Worm (Caenorhabditis elegans) whole organism, L1 larva: Measurements from ENCODE around the gene mltn-10.

ENCODE experiments used
- aha-1 ChIP-seq: fragments of 150-350 bp; optimal IDR thresholded peaks from 2 replicates; lab custom pipeline; 2014; ENCODE audit warnings: missing biosample characterization, missing genetic modification characterization
- aly-2 ChIP-seq: fragments of 150-350 bp; optimal IDR thresholded peaks from 2 replicates; lab custom pipeline; 2014; ENCODE audit warnings: missing biosample characterization, missing genetic modification characterization
- ama-1 ChIP-seq: fragments of 150-350 bp; optimal IDR thresholded peaks from 2 replicates; lab custom pipeline; 2014
- ceh-63 ChIP-seq: fragments of 200-800 bp; sonication (Bioruptor generic); optimal IDR thresholded peaks from 2 replicates; lab custom pipeline; 2018; ENCODE audit warnings: mild to moderate bottlenecking, missing genetic modification characterization, missing compliant biosample characterization
- ceh-88 ChIP-seq: fragments of 200-800 bp; sonication (Bioruptor generic); IDR thresholded peaks from 2 replicates; pipeline ENCODE4 v1.3.6; 2022; ENCODE audit warnings: missing genetic modification characterization, missing compliant biosample characterization
- ceh-90 ChIP-seq: sonication (generic microtip); optimal IDR thresholded peaks from 2 replicates; lab custom pipeline; 2016; ENCODE audit warnings: missing genetic modification characterization, missing compliant biosample characterization
- ces-1 ChIP-seq: fragments of 150-350 bp; optimal IDR thresholded peaks from 2 replicates; lab custom pipeline; 2014; ENCODE audit warnings: missing biosample characterization, missing genetic modification reagents, missing genetic modification characterization
- dpl-1 ChIP-seq, 3 experiments: fragments of 150-350 bp in 2 of 3; sonication (generic microtip) in 1 of 3; optimal IDR thresholded peaks; 2 replicates each; lab custom pipeline; 2014 to 2017; ENCODE audit warnings: missing biosample characterization in 3 of 3, missing genetic modification characterization in 3 of 3, missing genetic modification reagents in 3 of 3
- dsc-1 ChIP-seq: sonication (generic microtip); optimal IDR thresholded peaks from 2 replicates; lab custom pipeline; 2016; ENCODE audit warnings: mild to moderate bottlenecking, missing genetic modification characterization, missing compliant biosample characterization
- efl-1 ChIP-seq, 4 experiments: fragments of 150-350 bp; optimal IDR thresholded peaks in 3 of 4; peaks in 1 of 4; 1 replicate in 1 of 4; 2 replicates in 3 of 4; lab custom pipeline; 2014; ENCODE audit warnings: missing biosample characterization in 2 of 4, missing genetic modification characterization in 2 of 4, missing genetic modification reagents in 2 of 4
- efl-3 ChIP-seq: fragments of 200-800 bp; sonication (Bioruptor generic); optimal IDR thresholded peaks from 2 replicates; lab custom pipeline; 2018; ENCODE audit warnings: mild to moderate bottlenecking, missing genetic modification characterization, missing compliant biosample characterization
- elt-2 ChIP-seq: sonication (generic microtip); optimal IDR thresholded peaks from 2 replicates; lab custom pipeline; 2016; ENCODE audit warnings: missing genetic modification characterization, mild to moderate bottlenecking, inconsistent platforms, missing compliant biosample characterization, missing genetic modification reagents
- ets-5 ChIP-seq: fragments of 200-800 bp; sonication (Bioruptor generic); IDR thresholded peaks from 2 replicates; pipeline ENCODE4 v1.3.6; 2022; ENCODE audit warnings: missing genetic modification characterization, missing compliant biosample characterization
- fkh-10 ChIP-seq: sonication (generic microtip); optimal IDR thresholded peaks from 2 replicates; lab custom pipeline; 2017; ENCODE audit warnings: missing biosample characterization, missing genetic modification reagents, missing genetic modification characterization
- fkh-4 ChIP-seq: sonication (generic microtip); optimal IDR thresholded peaks from 2 replicates; lab custom pipeline; 2016; ENCODE audit warnings: missing compliant biosample characterization, missing genetic modification characterization, borderline replicate concordance
- fkh-8 ChIP-seq: sonication (generic microtip); optimal IDR thresholded peaks from 2 replicates; lab custom pipeline; 2016; ENCODE audit warnings: mild to moderate bottlenecking, missing genetic modification characterization, missing compliant biosample characterization
- fos-1 ChIP-seq: fragments of 150-350 bp; optimal IDR thresholded peaks from 2 replicates; lab custom pipeline; 2014; ENCODE audit warnings: missing biosample characterization, missing genetic modification characterization
- grh-1 ChIP-seq: fragments of 200-800 bp; sonication (Bioruptor generic); IDR thresholded peaks from 2 replicates; pipeline ENCODE4 v1.3.6; 2022; ENCODE audit warnings: missing genetic modification reagents, missing genetic modification characterization, missing compliant biosample characterization
- hlh-17 ChIP-seq: fragments of 200-800 bp; sonication (Bioruptor generic); optimal IDR thresholded peaks from 2 replicates; lab custom pipeline; 2018; ENCODE audit warnings: missing genetic modification characterization, mild to moderate bottlenecking, missing compliant biosample characterization, moderate library complexity, borderline replicate concordance
- irx-1 ChIP-seq: sonication (generic microtip); optimal IDR thresholded peaks from 2 replicates; lab custom pipeline; 2016; ENCODE audit warnings: missing genetic modification characterization, missing compliant biosample characterization
- jun-1 ChIP-seq: fragments of 150-350 bp; optimal IDR thresholded peaks from 2 replicates; lab custom pipeline; 2014; ENCODE audit warnings: missing biosample characterization, missing genetic modification reagents, missing genetic modification characterization
- lin-13 ChIP-seq: fragments of 150-350 bp; optimal IDR thresholded peaks from 2 replicates; lab custom pipeline; 2014; ENCODE audit warnings: missing biosample characterization, missing genetic modification reagents, missing genetic modification characterization
- lin-14 ChIP-seq: fragments of 200-800 bp; sonication (Bioruptor generic); optimal IDR thresholded peaks from 2 replicates; lab custom pipeline; 2018; ENCODE audit warnings: mild to moderate bottlenecking, missing genetic modification characterization, moderate library complexity, missing compliant biosample characterization
- lin-39 ChIP-seq: fragments of 150-350 bp; optimal IDR thresholded peaks from 2 replicates; lab custom pipeline; 2014; ENCODE audit warnings: missing biosample characterization, missing genetic modification reagents, missing genetic modification characterization
- lir-3 ChIP-seq: sonication (generic microtip); optimal IDR thresholded peaks from 2 replicates; lab custom pipeline; 2016; ENCODE audit warnings: mild to moderate bottlenecking, missing genetic modification characterization, moderate library complexity, missing compliant biosample characterization; ENCODE audit not compliant: poor library complexity
- mep-1 ChIP-seq: fragments of 150-350 bp; optimal IDR thresholded peaks from 2 replicates; lab custom pipeline; 2014; ENCODE audit warnings: missing biosample characterization, missing genetic modification characterization
- nhr-11 ChIP-seq: fragments of 150-350 bp; optimal IDR thresholded peaks from 2 replicates; lab custom pipeline; 2014; ENCODE audit warnings: missing biosample characterization, missing genetic modification characterization
- nhr-12 ChIP-seq: sonication (generic microtip); optimal IDR thresholded peaks from 2 replicates; lab custom pipeline; 2017; ENCODE audit warnings: missing biosample characterization, missing genetic modification characterization
- nhr-19 ChIP-seq: fragments of 200-800 bp; sonication (Bioruptor generic); conservative IDR thresholded peaks from 2 replicates; pipeline ENCODE4 v1.3.6; 2022; ENCODE audit warnings: missing genetic modification characterization, missing compliant biosample characterization
- nhr-20 ChIP-seq: sonication (generic microtip); optimal IDR thresholded peaks from 2 replicates; lab custom pipeline; 2016; ENCODE audit warnings: mild to moderate bottlenecking, missing genetic modification characterization, missing compliant biosample characterization
- nhr-237 ChIP-seq: fragments of 150-350 bp; optimal IDR thresholded peaks from 2 replicates; lab custom pipeline; 2014; ENCODE audit warnings: missing biosample characterization, missing genetic modification characterization
- nhr-28 ChIP-seq: fragments of 150-350 bp; optimal IDR thresholded peaks from 2 replicates; lab custom pipeline; 2014; ENCODE audit warnings: missing biosample characterization, missing genetic modification characterization
- nhr-84 ChIP-seq: sonication (generic microtip); optimal IDR thresholded peaks from 2 replicates; lab custom pipeline; 2017; ENCODE audit warnings: missing biosample characterization, missing genetic modification characterization
- nhr-85 ChIP-seq: sonication (generic microtip); peaks from one replicate; lab custom pipeline; 2016; ENCODE audit warnings: missing genetic modification characterization, inconsistent platforms, missing compliant biosample characterization
- nhr-90 ChIP-seq: sonication (generic microtip); optimal IDR thresholded peaks from 2 replicates; lab custom pipeline; 2016; ENCODE audit warnings: mild to moderate bottlenecking, missing genetic modification characterization, missing compliant biosample characterization; ENCODE audit not compliant: poor library complexity
- pag-3 ChIP-seq: sonication (generic microtip); optimal IDR thresholded peaks from 2 replicates; lab custom pipeline; 2017; ENCODE audit warnings: missing genetic modification characterization, mild to moderate bottlenecking, missing compliant biosample characterization, antibody characterized with exemption, borderline replicate concordance; ENCODE audit not compliant: insufficient read depth
- pax-3 ChIP-seq: fragments of 200-800 bp; sonication (Bioruptor generic); optimal IDR thresholded peaks from 2 replicates; lab custom pipeline; 2018; ENCODE audit warnings: mild to moderate bottlenecking, missing genetic modification characterization, moderate library complexity, missing compliant biosample characterization
- pqm-1 ChIP-seq: sonication (generic microtip); optimal IDR thresholded peaks from 3 replicates; lab custom pipeline; 2017; ENCODE audit warnings: missing biosample characterization, missing genetic modification characterization
- skn-1 ChIP-seq: fragments of 150-350 bp; optimal IDR thresholded peaks from 2 replicates; lab custom pipeline; 2014; ENCODE audit warnings: missing biosample characterization, missing genetic modification characterization
- snpc-4 ChIP-seq: fragments of 150-350 bp; optimal IDR thresholded peaks from 2 replicates; lab custom pipeline; 2014; ENCODE audit warnings: missing biosample characterization, missing genetic modification characterization
- snu-23 ChIP-seq: sonication (generic microtip); optimal IDR thresholded peaks from 2 replicates; lab custom pipeline; 2016; ENCODE audit warnings: missing genetic modification characterization, missing compliant biosample characterization
- sox-4 ChIP-seq: sonication (generic microtip); optimal IDR thresholded peaks from 2 replicates; lab custom pipeline; 2016; ENCODE audit warnings: missing genetic modification characterization, missing compliant biosample characterization
- swsn-7 ChIP-seq: sonication (generic microtip); optimal IDR thresholded peaks from 2 replicates; lab custom pipeline; 2016; ENCODE audit warnings: missing genetic modification characterization, missing compliant biosample characterization
- tbx-2 ChIP-seq: sonication (generic microtip); optimal IDR thresholded peaks from 2 replicates; lab custom pipeline; 2016; ENCODE audit warnings: missing genetic modification characterization, missing compliant biosample characterization
- tlp-1 ChIP-seq: fragments of 150-350 bp; optimal IDR thresholded peaks from 2 replicates; lab custom pipeline; 2014; ENCODE audit warnings: missing biosample characterization, missing genetic modification characterization
- unc-130 ChIP-seq: fragments of 150-350 bp; optimal IDR thresholded peaks from 2 replicates; lab custom pipeline; 2017; ENCODE audit warnings: missing biosample characterization, missing genetic modification characterization, inconsistent platforms
- unc-30 ChIP-seq: sonication (generic microtip); optimal IDR thresholded peaks from 2 replicates; lab custom pipeline; 2017; ENCODE audit warnings: missing biosample characterization, missing genetic modification characterization
- unc-62 ChIP-seq: fragments of 150-350 bp; optimal IDR thresholded peaks from 2 replicates; lab custom pipeline; 2014; ENCODE audit warnings: missing biosample characterization, missing genetic modification reagents, missing genetic modification characterization
- unc-86 ChIP-seq: sonication (generic microtip); optimal IDR thresholded peaks from 2 replicates; lab custom pipeline; 2016; ENCODE audit warnings: missing genetic modification characterization, missing compliant biosample characterization
- unc-98 ChIP-seq: fragments of 200-800 bp; sonication (Bioruptor generic); IDR thresholded peaks from 2 replicates; pipeline ENCODE4 v1.3.6; 2022; ENCODE audit warnings: missing genetic modification characterization, missing compliant biosample characterization
- xbp-1 ChIP-seq: sonication (generic microtip); optimal IDR thresholded peaks from 2 replicates; lab custom pipeline; 2016; ENCODE audit warnings: missing genetic modification characterization, missing compliant biosample characterization
- zag-1 ChIP-seq: fragments of 150-350 bp; optimal IDR thresholded peaks from 2 replicates; lab custom pipeline; 2014; ENCODE audit warnings: missing biosample characterization, missing genetic modification characterization
- ztf-4 ChIP-seq: fragments of 150-350 bp; optimal IDR thresholded peaks from 2 replicates; lab custom pipeline; 2014; ENCODE audit warnings: missing biosample characterization, missing genetic modification characterization

The mltn-10 gene

DNA sequence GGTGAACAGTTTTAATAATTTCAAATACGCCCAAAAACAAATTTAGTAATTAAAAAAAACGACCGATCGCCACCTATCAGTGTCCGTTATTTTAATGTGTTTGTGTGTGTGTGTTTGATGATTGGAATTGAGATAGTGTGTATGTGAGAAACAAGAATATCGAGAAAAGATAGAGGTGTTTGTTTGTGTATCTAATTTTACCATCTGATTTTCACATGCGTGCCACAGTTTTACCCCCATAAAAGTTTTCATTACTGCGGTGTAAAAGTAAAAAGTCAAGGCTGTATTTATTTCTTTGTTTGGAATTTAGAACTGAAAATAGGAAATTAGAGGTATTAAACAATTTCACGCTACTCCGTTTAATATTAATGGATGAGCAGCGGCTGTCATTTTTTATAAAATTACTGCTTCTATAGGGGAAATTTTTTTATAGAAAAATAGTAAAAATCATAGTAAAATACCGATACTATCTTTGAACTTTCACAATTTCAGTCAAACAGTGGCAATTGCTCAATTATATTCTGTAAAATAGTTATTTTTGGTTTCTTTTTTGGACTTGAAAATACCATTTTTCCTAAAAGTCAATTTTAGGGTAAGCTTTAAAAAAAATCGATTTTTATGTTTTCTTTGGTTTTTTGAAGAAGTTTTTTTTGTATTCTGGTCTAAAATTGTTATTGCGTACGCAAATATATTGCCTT is 22.8 kb upstream of the mltn-10 start:
- TF ChIP-seq xbp-1 (no peak), unc-130 (no peak), efl-3 (GFP tag; lab: Kevin White, UChicago) (no peak), ztf-4 (no peak), nhr-11 (no peak), dsc-1 (tag; lab: Kevin White, UChicago) (no peak), efl-1 (optimal IDR thresholded peaks at IDR 0.05; lab: Kevin White, UChicago) (no peak), efl-1 (GFP tag; optimal IDR thresholded peaks at IDR 0.05 in 1 of 2; lab: Kevin White, UChicago) (no peak), fos-1 (tag; lab: Kevin White, UChicago) (no peak), zag-1 (tag; lab: Kevin White, UChicago) (no peak), pqm-1 (tag; lab: Kevin White, UChicago) (no peak), nhr-85 (peak; percentile 92), fkh-10 (GFP tag; lab: Kevin White, UChicago) (no peak), grh-1 (no peak), dpl-1 (GFP tag; optimal IDR thresholded peaks at IDR 0.05; lab: Kevin White, UChicago) (no peak), lin-14 (GFP tag; lab: Kevin White, UChicago) (peak; percentile 69), lin-13 (GFP tag; lab: Kevin White, UChicago) (no peak), elt-2 (tag; lab: Kevin White, UChicago) (peak; percentile 7), unc-62 (no peak), unc-98 (no peak), skn-1 (no peak), tlp-1 (no peak), pax-3 (tag; lab: Kevin White, UChicago) (no peak), ceh-63 (no peak), hlh-17 (GFP tag; lab: Kevin White, UChicago) (no peak), nhr-12 (tag; lab: Kevin White, UChicago) (no peak), unc-30 (no peak), tbx-2 (tag; lab: Kevin White, UChicago) (no peak), sox-4 (tag; lab: Kevin White, UChicago) (no peak), swsn-7 (no peak), snu-23 (GFP tag; lab: Kevin White, UChicago) (peak; percentile 59), aha-1 (no peak), lir-3 (tag; lab: Kevin White, UChicago) (no peak), snpc-4 (no peak), nhr-237 (tag; lab: Kevin White, UChicago) (no peak), pag-3 (no peak), ets-5 (GFP tag; lab: Robert Waterston, UW) (no peak), nhr-28 (tag; lab: Kevin White, UChicago) (no peak), mep-1 (tag; lab: Kevin White, UChicago) (peak; percentile 31), nhr-84 (tag; lab: Kevin White, UChicago) (no peak), unc-86 (tag; lab: Kevin White, UChicago) (no peak), lin-39 (tag; lab: Kevin White, UChicago) (no peak), fkh-8 (no peak), aly-2 (tag; lab: Kevin White, UChicago) (no peak), ces-1 (GFP tag; lab: Kevin White, UChicago) (no peak), ceh-90 (tag; lab: Kevin White, UChicago) (no peak), irx-1 (tag; lab: Kevin White, UChicago) (no peak), ceh-88 (no peak; the same call in 1 of the 2 replicates), fkh-4 (tag; lab: Kevin White, UChicago) (no peak), nhr-19 (peak; percentile 31), ama-1 (peak; percentile 22), jun-1 (tag; lab: Kevin White, UChicago) (no peak), nhr-90 (tag; lab: Kevin White, UChicago) (peak; percentile 48), nhr-20 (tag; lab: Kevin White, UChicago) (peak; percentile 61)
